Worm (Caenorhabditis elegans): ENCODE data around the gene T10H4.4.

ce11 chrV:15303625-15304024, 31.5 kb upstream of the T10H4.4 start, which contains the start of gene srx-48:
- no peak for TF ChIP-seq him-1 (tag; optimal IDR thresholded peaks at IDR 0.05)
- TF ChIP-seq W03F9.2 (tag; optimal IDR thresholded peaks at IDR 0.05): no peak
